Fruit fly (Drosophila melanogaster) whole organism, embryonic: Measurements from ENCODE around the gene CG1463.

Experiments used
- BEAF-32 ChIP-seq: fragments of 200-800 bp; sonication (Bioruptor generic); optimal IDR thresholded peaks from 3 replicates; lab custom pipeline; 2017; ENCODE audit warnings: missing biosample characterization, missing genetic modification characterization, mild to moderate bottlenecking, moderate library complexity, missing genetic modification reagents
- C15 ChIP-seq: fragments of 200-800 bp; sonication (Bioruptor generic); IDR thresholded peaks from 3 replicates; pipeline ENCODE4 v1.3.6; 2022; ENCODE audit warnings: missing biosample characterization, missing genetic modification characterization
- CG10431 ChIP-seq: fragments of 200-800 bp; sonication (Bioruptor generic); optimal IDR thresholded peaks from 3 replicates; lab custom pipeline; 2018; ENCODE audit warnings: missing biosample characterization, mild to moderate bottlenecking, missing genetic modification characterization
- CG11398 ChIP-seq: fragments of 200-800 bp; sonication (Bioruptor generic); optimal IDR thresholded peaks from 2 replicates; lab custom pipeline; 2016; ENCODE audit warnings: missing biosample characterization, missing genetic modification characterization
- CG11456 ChIP-seq: fragments of 200-800 bp; sonication (Bioruptor generic); IDR thresholded peaks from 3 replicates; pipeline ENCODE4 v1.3.6; 2022; ENCODE audit warnings: missing biosample characterization, missing genetic modification characterization
- CG1233 ChIP-seq: fragments of 200-800 bp; sonication (Bioruptor generic); optimal IDR thresholded peaks from 4 replicates; lab custom pipeline; 2018; ENCODE audit warnings: missing biosample characterization, mild to moderate bottlenecking, missing genetic modification characterization
- CG13287 ChIP-seq: fragments of 200-800 bp; sonication (Bioruptor generic); IDR thresholded peaks from 2 replicates; pipeline ENCODE4 v1.3.6; 2022; ENCODE audit warnings: missing biosample characterization, missing genetic modification characterization; ENCODE audit not compliant: partially characterized antibody
- CG14050 ChIP-seq: fragments of 200-800 bp; sonication (Bioruptor generic); IDR thresholded peaks from 3 replicates; pipeline ENCODE4 v1.3.6; 2022; ENCODE audit warnings: missing biosample characterization, missing genetic modification characterization
- CG15011 ChIP-seq: fragments of 200-800 bp; sonication (Bioruptor generic); optimal IDR thresholded peaks from 3 replicates; lab custom pipeline; 2018; ENCODE audit warnings: missing biosample characterization, mild to moderate bottlenecking, missing genetic modification characterization
- CG15696 ChIP-seq: fragments of 200-800 bp; sonication (Bioruptor generic); optimal IDR thresholded peaks from 2 replicates; lab custom pipeline; 2019; ENCODE audit warnings: missing biosample characterization, mild to moderate bottlenecking, missing genetic modification characterization, moderate library complexity
- CG17612 ChIP-seq: fragments of 200-800 bp; sonication (Bioruptor generic); IDR thresholded peaks from 2 replicates; pipeline ENCODE4 v1.3.6; 2022; ENCODE audit warnings: missing biosample characterization, missing genetic modification characterization
- CG2712 ChIP-seq: fragments of 200-800 bp; optimal IDR thresholded peaks from 3 replicates; lab custom pipeline; 2019; ENCODE audit warnings: missing biosample characterization, mild to moderate bottlenecking, missing genetic modification characterization, moderate library complexity
- CG3163 ChIP-seq: fragments of 200-800 bp; sonication (Bioruptor generic); optimal IDR thresholded peaks from 3 replicates; lab custom pipeline; 2016; ENCODE audit warnings: missing biosample characterization, missing genetic modification characterization
- CG3281 ChIP-seq: fragments of 200-800 bp; sonication (Bioruptor generic); optimal IDR thresholded peaks from 3 replicates; lab custom pipeline; 2017; ENCODE audit warnings: missing biosample characterization, mild to moderate bottlenecking, missing genetic modification characterization
- CG33557 ChIP-seq: fragments of 200-800 bp; sonication (Bioruptor generic); optimal IDR thresholded peaks from 2 replicates; lab custom pipeline; 2019; ENCODE audit warnings: missing biosample characterization, mild to moderate bottlenecking, missing genetic modification characterization, moderate library complexity
- CG6175 ChIP-seq: fragments of 200-800 bp; sonication (Bioruptor generic); IDR thresholded peaks from 3 replicates; pipeline ENCODE4 v1.3.6; 2022; ENCODE audit warnings: missing biosample characterization, missing genetic modification characterization
- CG6689 ChIP-seq: fragments of 200-800 bp; sonication (Bioruptor generic); IDR thresholded peaks from 2 replicates; pipeline ENCODE4 v1.3.6; 2022; ENCODE audit warnings: missing biosample characterization, missing genetic modification characterization
- CG7372 ChIP-seq: fragments of 200-800 bp; sonication (Bioruptor generic); IDR thresholded peaks from 2 replicates; pipeline ENCODE4 v1.3.6; 2022; ENCODE audit warnings: missing biosample characterization, missing genetic modification characterization
- CG8281 ChIP-seq: fragments of 200-800 bp; sonication (Bioruptor generic); optimal IDR thresholded peaks from 2 replicates; lab custom pipeline; 2018; ENCODE audit warnings: missing biosample characterization, mild to moderate bottlenecking, missing genetic modification characterization, moderate library complexity
- CG8388 ChIP-seq: fragments of 200-800 bp; sonication (Bioruptor generic); optimal IDR thresholded peaks from 2 replicates; lab custom pipeline; 2019; ENCODE audit warnings: missing biosample characterization, mild to moderate bottlenecking, missing genetic modification characterization, moderate library complexity
- CG9609 ChIP-seq: fragments of 200-800 bp; sonication (Bioruptor generic); optimal IDR thresholded peaks from 3 replicates; lab custom pipeline; 2016; ENCODE audit warnings: missing biosample characterization, missing genetic modification characterization
- Dbx ChIP-seq: fragments of 200-800 bp; sonication (Bioruptor generic); IDR thresholded peaks from 3 replicates; pipeline ENCODE4 v1.3.6; 2022; ENCODE audit warnings: missing biosample characterization, missing genetic modification characterization
- Dek ChIP-seq: fragments of 200-800 bp; sonication (Bioruptor generic); optimal IDR thresholded peaks from 3 replicates; lab custom pipeline; 2019; ENCODE audit warnings: missing biosample characterization, mild to moderate bottlenecking, missing genetic modification characterization, moderate library complexity
- Doc3 ChIP-seq: fragments of 200-800 bp; sonication (Bioruptor generic); IDR thresholded peaks from 3 replicates; pipeline ENCODE4 v1.3.6; 2022; ENCODE audit warnings: missing biosample characterization, missing genetic modification characterization; ENCODE audit not compliant: partially characterized antibody
- Drgx ChIP-seq: fragments of 200-800 bp; sonication (Bioruptor generic); IDR thresholded peaks from 2 replicates; pipeline ENCODE4 v1.3.6; 2022; ENCODE audit warnings: missing biosample characterization, missing genetic modification characterization
- GATAe ChIP-seq: fragments of 200-800 bp; sonication (Bioruptor generic); conservative IDR thresholded peaks from 2 replicates; pipeline ENCODE4 v1.3.6; 2022; ENCODE audit warnings: missing biosample characterization, missing genetic modification characterization
- Hr78 ChIP-seq, 2 experiments: fragments of 200-800 bp in 1 of 2; fragments of >200 bp in 1 of 2; sonication (Bioruptor generic) in 1 of 2; optimal IDR thresholded peaks; 2 replicates each; lab custom pipeline; 2017 to 2019; ENCODE audit warnings: missing biosample characterization in 2 of 2, missing genetic modification characterization in 2 of 2, mild to moderate bottlenecking in 1 of 2, moderate library complexity in 1 of 2
- PHDP ChIP-seq: fragments of 200-800 bp; sonication (Bioruptor generic); optimal IDR thresholded peaks from 3 replicates; lab custom pipeline; 2018; ENCODE audit warnings: missing biosample characterization, mild to moderate bottlenecking, missing genetic modification characterization, moderate library complexity
- Rx ChIP-seq: fragments of 200-800 bp; sonication (Bioruptor generic); IDR thresholded peaks from 2 replicates; pipeline ENCODE4 v1.3.6; 2022; ENCODE audit warnings: missing biosample characterization, missing genetic modification characterization
- Sox100B ChIP-seq: fragments of 200-800 bp; sonication (Bioruptor generic); optimal IDR thresholded peaks from 3 replicates; lab custom pipeline; 2018; ENCODE audit warnings: missing biosample characterization, mild to moderate bottlenecking, missing genetic modification characterization
- Usf ChIP-seq: fragments of 200-800 bp; sonication (Bioruptor generic); optimal IDR thresholded peaks from 2 replicates; lab custom pipeline; 2017; ENCODE audit warnings: missing genotype, missing biosample characterization, missing genetic modification characterization
- Vsx1 ChIP-seq: fragments of 200-800 bp; sonication (Bioruptor generic); optimal IDR thresholded peaks from 2 replicates; lab custom pipeline; 2017; ENCODE audit warnings: missing biosample characterization, mild to moderate bottlenecking, missing genetic modification characterization, missing genetic modification reagents
- ac ChIP-seq: fragments of 200-800 bp; sonication (Bioruptor generic); optimal IDR thresholded peaks from 3 replicates; lab custom pipeline; 2017; ENCODE audit warnings: missing biosample characterization, mild to moderate bottlenecking, missing genetic modification characterization
- cato ChIP-seq: fragments of 200-800 bp; sonication (Bioruptor generic); optimal IDR thresholded peaks from 2 replicates; lab custom pipeline; 2016; ENCODE audit warnings: missing biosample characterization, missing genetic modification characterization, borderline replicate concordance
- crp ChIP-seq, 2 experiments: fragments of 200-800 bp; sonication (Bioruptor generic); optimal IDR thresholded peaks; 2 replicates in 1 of 2; 3 replicates in 1 of 2; lab custom pipeline; 2017; ENCODE audit warnings: missing biosample characterization in 2 of 2, missing genetic modification characterization in 2 of 2, mild to moderate bottlenecking in 1 of 2, moderate library complexity in 1 of 2
- cwo ChIP-seq: fragments of 200-800 bp; sonication (Bioruptor generic); optimal IDR thresholded peaks from 3 replicates; lab custom pipeline; 2017; ENCODE audit warnings: missing biosample characterization, missing genetic modification characterization, mild to moderate bottlenecking, moderate library complexity, missing genetic modification reagents
- dimm ChIP-seq: fragments of 200-800 bp; sonication (Bioruptor generic); IDR thresholded peaks from 2 replicates; pipeline ENCODE4 v1.3.6; 2022; ENCODE audit warnings: missing biosample characterization, missing genetic modification characterization
- emc ChIP-seq: fragments of 200-800 bp; sonication (Bioruptor generic); optimal IDR thresholded peaks from 2 replicates; lab custom pipeline; 2016; ENCODE audit warnings: missing biosample characterization, missing genetic modification characterization
- gsb-n ChIP-seq: fragments of 200-800 bp; sonication (Bioruptor generic); optimal IDR thresholded peaks from 3 replicates; lab custom pipeline; 2018; ENCODE audit warnings: missing biosample characterization, mild to moderate bottlenecking, missing genetic modification characterization
- jing ChIP-seq: fragments of 200-800 bp; sonication (Bioruptor generic); optimal IDR thresholded peaks from 2 replicates; lab custom pipeline; 2018; ENCODE audit warnings: missing biosample characterization, mild to moderate bottlenecking, missing genetic modification characterization
- nom ChIP-seq: fragments of 200-800 bp; sonication (Bioruptor generic); optimal IDR thresholded peaks from 2 replicates; lab custom pipeline; 2017; ENCODE audit warnings: missing biosample characterization, missing genetic modification characterization, mild to moderate bottlenecking, moderate library complexity, missing genetic modification reagents
- otp ChIP-seq: fragments of 200-800 bp; sonication (Bioruptor generic); IDR thresholded peaks from 3 replicates; pipeline ENCODE4, ENCODE4 v1.3.6; 2022; ENCODE audit warnings: missing biosample characterization, missing genetic modification characterization
- rib ChIP-seq: fragments of 200-800 bp; sonication (Bioruptor generic); IDR thresholded peaks from 2 replicates; pipeline ENCODE4 v1.3.6; 2022; ENCODE audit warnings: missing biosample characterization, missing genetic modification characterization
- shn ChIP-seq: fragments of 200-800 bp; sonication (Bioruptor generic); optimal IDR thresholded peaks from 3 replicates; lab custom pipeline; 2016; ENCODE audit warnings: missing biosample characterization, missing genetic modification characterization
- sqz ChIP-seq: fragments of 200-800 bp; sonication (Bioruptor generic); optimal IDR thresholded peaks from 3 replicates; lab custom pipeline; 2018; ENCODE audit warnings: missing biosample characterization, mild to moderate bottlenecking, missing genetic modification characterization
- tll ChIP-seq, 2 experiments: fragments of 200-800 bp in 1 of 2; fragments of >200 bp in 1 of 2; sonication (Bioruptor generic) in 1 of 2; optimal IDR thresholded peaks; 2 replicates each; lab custom pipeline; 2017 to 2019; ENCODE audit warnings: missing biosample characterization in 2 of 2, missing genetic modification characterization in 2 of 2, mild to moderate bottlenecking in 1 of 2, moderate library complexity in 1 of 2
- tna ChIP-seq: fragments of 200-800 bp; sonication (Bioruptor generic); IDR thresholded peaks from 2 replicates; pipeline ENCODE4 v1.3.6; 2022; ENCODE audit warnings: missing biosample characterization, missing genetic modification characterization; ENCODE audit not compliant: partially characterized antibody
- trh ChIP-seq: fragments of 200-800 bp; sonication (Bioruptor generic); optimal IDR thresholded peaks from 2 replicates; lab custom pipeline; 2016; ENCODE audit warnings: missing biosample characterization, missing genetic modification characterization
- twi ChIP-seq: fragments of 200-800 bp; optimal IDR thresholded peaks from 2 replicates; lab custom pipeline; 2019; ENCODE audit warnings: missing biosample characterization, mild to moderate bottlenecking, missing genetic modification characterization, moderate library complexity
- tx ChIP-seq: fragments of 200-800 bp; sonication (Bioruptor generic); optimal IDR thresholded peaks from 2 replicates; lab custom pipeline; 2016; ENCODE audit warnings: missing biosample characterization, missing genetic modification characterization

The CG1463 gene

DNA sequence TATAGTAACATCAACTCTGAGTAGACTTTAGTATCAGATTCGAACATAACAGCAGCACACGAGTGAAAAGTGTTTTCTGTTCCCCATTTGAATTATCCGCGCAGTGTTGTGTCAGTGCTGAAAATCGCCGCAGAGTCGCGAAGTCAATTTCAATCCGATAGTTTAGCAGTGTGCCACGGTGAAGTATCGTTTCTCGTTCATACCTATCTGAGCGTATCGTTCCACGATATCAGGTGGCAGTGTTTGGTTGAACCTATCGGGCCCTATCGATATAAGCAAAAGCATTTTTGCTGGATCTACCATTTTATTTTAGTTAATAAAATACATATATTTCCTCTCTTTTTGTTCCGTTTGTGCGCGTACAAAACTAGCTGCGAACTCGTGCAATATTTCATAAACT lies 42.1 kb upstream of the CG1463 start, which contains the start of gene CkIalpha (continued):
- TF ChIP-seq jing (GFP tag; lab: Kevin White, UChicago) (no peak), GATAe (GFP tag; lab: Robert Waterston, UW) (no peak), tna (peak; percentile 96), Rx (GFP tag; lab: Robert Waterston, UW) (no peak), CG8388 (GFP tag; lab: Kevin White, UChicago) (no peak), otp (GFP tag; lab: Robert Waterston, UW) (0 out of 3 replicates have a peak, but pooled peaks have one; percentile 38), cwo (GFP tag; lab: Kevin White, UChicago) (no peak), Doc3 (GFP tag; lab: Robert Waterston, UW) (peak; percentile 93), nom (no peak), Dbx (peak; percentile 82; the same call in 2 of the 3 replicates), Dek (peak; percentile 42), BEAF-32 (GFP tag; lab: Kevin White, UChicago) (peak; percentile 98), C15 (GFP tag; lab: Robert Waterston, UW) (no peak), CG8281 (tag; lab: Kevin White, UChicago) (no peak), tll (GFP tag; optimal IDR thresholded peaks at IDR 0.05; lab: Kevin White, UChicago) (peak in 1 of 2 experiments; percentile 96), crp (GFP tag; optimal IDR thresholded peaks at IDR 0.05; lab: Kevin White, UChicago) (peak in 1 of 2 experiments; percentile 47), CG2712 (peak; percentile 47), CG6689 (GFP tag; lab: Robert Waterston, UW) (peak; percentile 21; the same call in 1 of the 2 replicates), ac (GFP tag; lab: Kevin White, UChicago) (no peak), cato (GFP tag; lab: Kevin White, UChicago) (no peak), CG9609 (GFP tag; lab: Kevin White, UChicago) (peak; percentile 64), CG11398 (GFP tag; lab: Kevin White, UChicago) (peak; percentile 31), trh (GFP tag; lab: Kevin White, UChicago) (no peak), CG1233 (GFP tag; lab: Kevin White, UChicago) (no peak), CG33557 (GFP tag; lab: Kevin White, UChicago) (no peak), CG3281 (peak; percentile 27), Usf (no peak), shn (GFP tag; lab: Kevin White, UChicago) (peak; percentile 60), CG15011 (GFP tag; lab: Kevin White, UChicago) (no peak), CG15696 (tag; lab: Kevin White, UChicago) (peak; percentile 1), CG14050 (GFP tag; lab: Robert Waterston, UW) (no peak), CG3163 (GFP tag; lab: Kevin White, UChicago) (peak; percentile 43), CG11456 (GFP tag; lab: Robert Waterston, UW) (no peak; the same call in 1 of the 3 replicates), CG7372 (GFP tag; lab: Robert Waterston, UW) (peak; percentile 55; the same call in 1 of the 2 replicates), sqz (GFP tag; lab: Kevin White, UChicago) (no peak), CG10431 (no peak), PHDP (tag; lab: Kevin White, UChicago) (no peak), Vsx1 (GFP tag; lab: Kevin White, UChicago) (no peak), CG17612 (no peak), emc (GFP tag; lab: Kevin White, UChicago) (peak; percentile 7), Sox100B (GFP tag; lab: Kevin White, UChicago) (no peak), twi (tag; lab: Kevin White, UChicago) (no peak), gsb-n (no peak), Drgx (GFP tag; lab: Robert Waterston, UW) (no peak), CG6175 (peak; percentile 59; the same call in 1 of the 3 replicates), rib (GFP tag; lab: Robert Waterston, UW) (peak; percentile 75), tx (GFP tag; lab: Kevin White, UChicago) (peak; percentile 42), dimm (GFP tag; lab: Robert Waterston, UW) (no peak), CG13287 (GFP tag; lab: Robert Waterston, UW) (peak; percentile 99), Hr78 (GFP tag; optimal IDR thresholded peaks at IDR 0.05; lab: Kevin White, UChicago) (no peak)
